Worm (Caenorhabditis elegans) whole organism, L4/young adult: ENCODE measurements around the gene tag-153.

Source experiments
- W03F9.2 ChIP-seq: fragments of 150-350 bp; optimal IDR thresholded peaks from 2 replicates; lab custom pipeline; 2014; ENCODE audit warnings: missing biosample characterization, missing genetic modification characterization
- him-1 ChIP-seq: sonication (generic microtip); optimal IDR thresholded peaks from 2 replicates; lab custom pipeline; 2016; ENCODE audit warnings: missing genotype, missing genetic modification reagents, missing genetic modification characterization, missing compliant biosample characterization

DNA sequence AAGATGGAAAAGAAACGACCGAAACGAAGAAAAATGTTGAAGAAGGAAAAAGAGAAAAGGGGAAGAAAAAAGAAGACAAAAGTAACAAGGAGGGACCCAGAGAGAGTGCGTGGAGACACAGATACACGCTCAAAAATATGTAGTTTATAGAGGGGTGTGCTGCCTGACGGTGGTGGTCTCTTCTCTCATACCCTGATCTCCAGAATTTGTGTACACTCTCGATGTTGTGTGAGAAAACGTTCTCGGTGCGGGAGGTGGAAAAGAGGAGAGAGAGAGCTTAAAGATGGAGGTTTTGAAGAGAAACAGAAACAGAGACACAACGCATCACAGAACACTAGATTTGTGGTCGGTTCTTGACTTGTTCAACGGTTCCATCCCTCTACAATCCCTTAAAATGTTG, 49.3 kb upstream of the tag-153 start:
- TF ChIP-seq him-1 (tag; lab: Kevin White, UChicago) (peak; percentile 55), W03F9.2 (no peak)
